Worm (Caenorhabditis elegans): ENCODE data around the gene best-14.

best-14 gene

ce11 chrV:10525902-10526301 lies 31.9 kb upstream of the best-14 start, which contains the start of the genes C35A5.8 and hda-11:
Gene C35A5.8, minus strand, starts transcription at chrV:10525908.
Gene hda-11, plus strand, starts transcription at chrV:10526184.
- TF ChIP-seq unc-120 (tag; optimal IDR thresholded peaks at IDR 0.05; ENCODE audit: poor library complexity, severe bottlenecking) (peak; percentile 46), sem-2 (GFP tag; optimal IDR thresholded peaks at IDR 0.05) (no peak), ceh-83 (GFP tag; optimal IDR thresholded peaks at IDR 0.05) (no peak), lsy-2 (tag; optimal IDR thresholded peaks at IDR 0.05) (peak; percentile 25), bed-3 (GFP tag; optimal IDR thresholded peaks at IDR 0.05) (no peak), mep-1 (tag; optimal IDR thresholded peaks at IDR 0.05) (peak; percentile 2)

ce11 chrV:10528500-10528899 lies 29.3 kb upstream of the best-14 start, which contains the start of gene F25D1.3:
Gene F25D1.3, plus strand, starts transcription at chrV:10528724.
- TF ChIP-seq zip-8 (tag; optimal IDR thresholded peaks at IDR 0.05) (no peak), nhr-237 (tag; optimal IDR thresholded peaks at IDR 0.05) (no peak), unc-39 (tag; optimal IDR thresholded peaks at IDR 0.05) (no peak), ham-2 (GFP tag; optimal IDR thresholded peaks at IDR 0.05) (no peak), ceh-39 (tag; optimal IDR thresholded peaks at IDR 0.05) (no peak), ces-1 (GFP tag; optimal IDR thresholded peaks at IDR 0.05) (no peak), mls-2 (tag; optimal IDR thresholded peaks at IDR 0.05) (no peak), ceh-43 (GFP tag; optimal IDR thresholded peaks at IDR 0.05) (no peak), snpc-4 (tag; optimal IDR thresholded peaks at IDR 0.05) (no peak)

ce11 chrV:10529600-10529999 lies 28.2 kb upstream of the best-14 start:
- TF ChIP-seq bed-3 (GFP tag; optimal IDR thresholded peaks at IDR 0.05) (no peak), flh-1 (GFP tag; optimal IDR thresholded peaks at IDR 0.05) (no peak), nhr-237 (tag; optimal IDR thresholded peaks at IDR 0.05) (no peak), blmp-1 (tag; optimal IDR thresholded peaks at IDR 0.05) (no peak), lin-32 (GFP tag; optimal IDR thresholded peaks at IDR 0.05) (no peak), tbx-8 (GFP tag; optimal IDR thresholded peaks at IDR 0.05) (no peak), mab-5 (tag; optimal IDR thresholded peaks at IDR 0.05) (no peak), nhr-12 (tag; optimal IDR thresholded peaks at IDR 0.05) (no peak), ztf-11 (tag; optimal IDR thresholded peaks at IDR 0.05) (no peak), nhr-28 (tag; optimal IDR thresholded peaks at IDR 0.05) (no peak), mep-1 (tag; optimal IDR thresholded peaks at IDR 0.05) (no peak), mls-2 (tag; optimal IDR thresholded peaks at IDR 0.05) (no peak), M03D4.4 (tag; optimal IDR thresholded peaks at IDR 0.05) (no peak), lsy-2 (tag; optimal IDR thresholded peaks at IDR 0.05) (no peak), sem-2 (GFP tag; optimal IDR thresholded peaks at IDR 0.05) (no peak), ceh-83 (GFP tag; optimal IDR thresholded peaks at IDR 0.05) (no peak), elt-3 (tag; optimal IDR thresholded peaks at IDR 0.05) (no peak), ces-1 (GFP tag; optimal IDR thresholded peaks at IDR 0.05) (no peak), elt-1 (tag; optimal IDR thresholded peaks at IDR 0.05; ENCODE audit: borderline replicate concordance, insufficient read depth) (no peak)

ce11 chrV:10532725-10533124 lies 25.1 kb upstream of the best-14 start, which contains the start of gene txt-10:
Gene txt-10, minus strand, starts transcription at chrV:10532825.
- TF ChIP-seq snpc-4 (tag; optimal IDR thresholded peaks at IDR 0.05) (no peak), nhr-2 (tag; optimal IDR thresholded peaks at IDR 0.05) (no peak), cnd-1 (tag; optimal IDR thresholded peaks at IDR 0.05) (no peak), lin-32 (GFP tag; optimal IDR thresholded peaks at IDR 0.05) (no peak), unc-62 (GFP tag; optimal IDR thresholded peaks at IDR 0.05) (no peak), nhr-12 (tag; optimal IDR thresholded peaks at IDR 0.05) (no peak), zip-8 (tag; optimal IDR thresholded peaks at IDR 0.05) (no peak), mab-5 (tag; optimal IDR thresholded peaks at IDR 0.05) (no peak), unc-120 (tag; optimal IDR thresholded peaks at IDR 0.05; ENCODE audit: poor library complexity, severe bottlenecking) (no peak), blmp-1 (tag; optimal IDR thresholded peaks at IDR 0.05) (no peak), unc-39 (tag; optimal IDR thresholded peaks at IDR 0.05) (no peak), lsy-2 (tag; optimal IDR thresholded peaks at IDR 0.05) (no peak), ham-2 (GFP tag; optimal IDR thresholded peaks at IDR 0.05) (no peak), M03D4.4 (tag; optimal IDR thresholded peaks at IDR 0.05) (no peak), mls-2 (tag; optimal IDR thresholded peaks at IDR 0.05) (no peak)

- TF ChIP-seq sptf-1 (tag; optimal IDR thresholded peaks at IDR 0.05) (peak; percentile 6), unc-62 (GFP tag; optimal IDR thresholded peaks at IDR 0.05) (no peak)
Measured at ce11 chrV:10535325-10535724, 22.5 kb upstream of the best-14 start.
